Fruit fly (Drosophila melanogaster) S2 (cell line): ENCODE data around the gene CG11563.

ENCODE experiments used
- CG8478 ChIP-seq: fragments of >200 bp; optimal IDR thresholded peaks from 2 replicates; lab custom pipeline; 2018
- CTCF ChIP-seq, 2 experiments: fragments of >200 bp; optimal IDR thresholded peaks; 2 replicates each; lab custom pipeline; 2018

Gene CG11563

dm6 chr3R:31721466-31721865 lies 15.4 kb upstream of the CG11563 start:
- TF ChIP-seq CG8478 (lab: Kevin White, UChicago) (no peak), CTCF (optimal IDR thresholded peaks at IDR 0.05; lab: Kevin White, UChicago) (no peak)

- TF ChIP-seq CTCF (optimal IDR thresholded peaks at IDR 0.05; lab: Kevin White, UChicago), result no peak
- TF ChIP-seq CG8478 (lab: Kevin White, UChicago), result no peak
Observed at dm6 chr3R:31721958-31722357, 14.9 kb upstream of the CG11563 start.

dm6 chr3R:31723206-31723933 lies 13.5 kb upstream of the CG11563 start:
- TF ChIP-seq CTCF (optimal IDR thresholded peaks at IDR 0.05; lab: Kevin White, UChicago), result no peak
- no peak for TF ChIP-seq CG8478 (lab: Kevin White, UChicago)

dm6 chr3R:31724136-31724535 lies 12.7 kb upstream of the CG11563 start:
- TF ChIP-seq CTCF (optimal IDR thresholded peaks at IDR 0.05; lab: Kevin White, UChicago) (no peak), CG8478 (lab: Kevin White, UChicago) (no peak)

dm6 chr3R:31724580-31725320 lies 12.1 kb upstream of the CG11563 start:
- no peak for TF ChIP-seq CTCF (optimal IDR thresholded peaks at IDR 0.05; lab: Kevin White, UChicago)
- TF ChIP-seq CG8478 (lab: Kevin White, UChicago), result no peak

dm6 chr3R:31725486-31726227 lies 11.2 kb upstream of the CG11563 start:
- TF ChIP-seq CG8478 (lab: Kevin White, UChicago), result no peak
- no peak for TF ChIP-seq CTCF (optimal IDR thresholded peaks at IDR 0.05; lab: Kevin White, UChicago)

dm6 chr3R:31726286-31726685 lies 10.5 kb upstream of the CG11563 start:
- TF ChIP-seq CTCF (optimal IDR thresholded peaks at IDR 0.05; lab: Kevin White, UChicago) (no peak), CG8478 (lab: Kevin White, UChicago) (no peak)

- TF ChIP-seq CTCF (optimal IDR thresholded peaks at IDR 0.05; lab: Kevin White, UChicago), result no peak
- no peak for TF ChIP-seq CG8478 (lab: Kevin White, UChicago)
Observed at dm6 chr3R:31727773-31728172, 9.1 kb upstream of the CG11563 start.

- TF ChIP-seq CTCF (optimal IDR thresholded peaks at IDR 0.05; lab: Kevin White, UChicago), result no peak
- TF ChIP-seq CG8478 (lab: Kevin White, UChicago), result no peak
Observed at dm6 chr3R:31738060-31738619, 1.3 kb downstream of the CG11563 start, which contains the start of gene eEF1alpha2. Gene eEF1alpha2, plus strand, starts transcription at chr3R:31738468.

dm6 chr3R:31739067-31739786 lies 2.4 kb downstream of the CG11563 start:
- TF ChIP-seq CG8478 (lab: Kevin White, UChicago), result no peak
- TF ChIP-seq CTCF (optimal IDR thresholded peaks at IDR 0.05; lab: Kevin White, UChicago), result no peak

- TF ChIP-seq CG8478 (lab: Kevin White, UChicago) (no peak), CTCF (optimal IDR thresholded peaks at IDR 0.05; lab: Kevin White, UChicago) (no peak)
Observed at dm6 chr3R:31741278-31741677, 4.4 kb downstream of the CG11563 start.

- TF ChIP-seq CG8478 (lab: Kevin White, UChicago) (no peak), CTCF (optimal IDR thresholded peaks at IDR 0.05; lab: Kevin White, UChicago) (peak in 1 of 2 experiments; percentile 2)
Observed at dm6 chr3R:31743279-31743678, 6.4 kb downstream of the CG11563 start, which contains the start of gene Tbca. Gene Tbca, plus strand, starts transcription at chr3R:31743490.

dm6 chr3R:31744044-31744652 lies 7.3 kb downstream of the CG11563 start, which contains the start of gene CG1896:
Gene CG1896, plus strand, starts transcription at chr3R:31744282.
- TF ChIP-seq CTCF (optimal IDR thresholded peaks at IDR 0.05; lab: Kevin White, UChicago), result no peak
- no peak for TF ChIP-seq CG8478 (lab: Kevin White, UChicago)
